Worm (Caenorhabditis elegans): ENCODE results near the gene fbxb-108.

- TF ChIP-seq ama-1 (optimal IDR thresholded peaks at IDR 0.05) (no peak), ama-1 (GFP tag; optimal IDR thresholded peaks at IDR 0.05) (no peak), attf-5 (GFP tag; optimal IDR thresholded peaks at IDR 0.05) (no peak), ceh-58 (GFP tag; IDR thresholded peaks at IDR 0.05) (no peak), ccch-3 (GFP tag; optimal IDR thresholded peaks at IDR 0.05) (no peak), T07F8.4 (tag; optimal IDR thresholded peaks at IDR 0.05) (no peak), nhr-179 (tag; optimal IDR thresholded peaks at IDR 0.05) (no peak), let-526 (GFP tag; IDR thresholded peaks at IDR 0.05) (no peak)
These were observed 6.0 kb downstream of the fbxb-108 start, which contains the start of gene fbxb-105 for ce11 chrII:2770788-2771187.

Measured in whole organism, young adult.